Worm (Caenorhabditis elegans) whole organism, L2 larva: ENCODE data around the gene ttm-1.

Experiments used
- F13H6.1 ChIP-seq: sonication (generic microtip); optimal IDR thresholded peaks from 2 replicates; lab custom pipeline; 2016; ENCODE audit warnings: missing genetic modification characterization, missing compliant biosample characterization
- R02D3.7 ChIP-seq: fragments of 150-350 bp; optimal IDR thresholded peaks from 2 replicates; lab custom pipeline; 2014; ENCODE audit warnings: missing biosample characterization, missing genetic modification characterization
- Y55F3AM.14 ChIP-seq: fragments of 200-800 bp; sonication (Bioruptor generic); optimal IDR thresholded peaks from 2 replicates; lab custom pipeline; 2018; ENCODE audit warnings: mild to moderate bottlenecking, missing genetic modification characterization, missing compliant biosample characterization
- ZK546.5 ChIP-seq: sonication (generic microtip); optimal IDR thresholded peaks from 2 replicates; lab custom pipeline; 2017; ENCODE audit warnings: missing biosample characterization, missing genetic modification characterization
- aly-2 ChIP-seq: fragments of 150-350 bp; optimal IDR thresholded peaks from 2 replicates; lab custom pipeline; 2014; ENCODE audit warnings: missing biosample characterization, missing genetic modification characterization
- blmp-1 ChIP-seq: sonication (generic microtip); optimal IDR thresholded peaks from 2 replicates; lab custom pipeline; 2017; ENCODE audit warnings: missing genetic modification characterization, mild to moderate bottlenecking, missing compliant biosample characterization, antibody characterized with exemption, moderate library complexity; ENCODE audit not compliant: insufficient read depth
- ceh-82 ChIP-seq: fragments of 150-350 bp; optimal IDR thresholded peaks from 2 replicates; lab custom pipeline; 2014; ENCODE audit warnings: missing biosample characterization, missing genetic modification characterization
- crh-2 ChIP-seq: sonication (generic microtip); optimal IDR thresholded peaks from 2 replicates; lab custom pipeline; 2017; ENCODE audit warnings: missing biosample characterization, missing genetic modification characterization
- dmd-4 ChIP-seq: sonication (generic microtip); optimal IDR thresholded peaks from 2 replicates; lab custom pipeline; 2017; ENCODE audit warnings: missing biosample characterization, missing genetic modification characterization
- egl-27 ChIP-seq: sonication (generic microtip); optimal IDR thresholded peaks from 3 replicates; lab custom pipeline; 2017; ENCODE audit warnings: missing biosample characterization, missing genetic modification reagents, missing genetic modification characterization
- elt-1 ChIP-seq: fragments of 150-350 bp; optimal IDR thresholded peaks from 2 replicates; lab custom pipeline; 2014; ENCODE audit warnings: missing biosample characterization, missing genetic modification characterization
- fos-1 ChIP-seq: fragments of 150-350 bp; optimal IDR thresholded peaks from 2 replicates; lab custom pipeline; 2014; ENCODE audit warnings: missing biosample characterization, missing genetic modification characterization
- lin-39 ChIP-seq: fragments of 150-350 bp; optimal IDR thresholded peaks from 2 replicates; lab custom pipeline; 2014; ENCODE audit warnings: missing biosample characterization, missing genetic modification reagents, missing genetic modification characterization
- lsy-2 ChIP-seq, 2 experiments: fragments of 150-350 bp in 1 of 2; sonication (generic microtip) in 1 of 2; optimal IDR thresholded peaks; 2 replicates each; lab custom pipeline; 2014 to 2017; ENCODE audit warnings: missing biosample characterization in 2 of 2, missing genetic modification characterization in 2 of 2
- mab-5 ChIP-seq: fragments of 150-350 bp; optimal IDR thresholded peaks from 2 replicates; lab custom pipeline; 2014; ENCODE audit warnings: missing biosample characterization, missing genetic modification characterization
- mbf-1 ChIP-seq: sonication (generic microtip); optimal IDR thresholded peaks from 2 replicates; lab custom pipeline; 2017; ENCODE audit warnings: missing biosample characterization, missing genetic modification characterization
- mdl-1 ChIP-seq, 2 experiments: fragments of 150-350 bp in 1 of 2; sonication (generic microtip) in 1 of 2; optimal IDR thresholded peaks; 2 replicates each; lab custom pipeline; 2017; ENCODE audit warnings: missing biosample characterization in 2 of 2, missing genetic modification characterization in 2 of 2
- nhr-10 ChIP-seq: sonication (generic microtip); optimal IDR thresholded peaks from 2 replicates; lab custom pipeline; 2017; ENCODE audit warnings: missing biosample characterization, missing genetic modification characterization
- nhr-11 ChIP-seq: fragments of 150-350 bp; optimal IDR thresholded peaks from 2 replicates; lab custom pipeline; 2014; ENCODE audit warnings: missing biosample characterization, missing genetic modification characterization
- nhr-12 ChIP-seq: fragments of 150-350 bp; optimal IDR thresholded peaks from 2 replicates; lab custom pipeline; 2014; ENCODE audit warnings: missing biosample characterization, missing genetic modification characterization
- nhr-129 ChIP-seq: fragments of 150-350 bp; optimal IDR thresholded peaks from 2 replicates; lab custom pipeline; 2014; ENCODE audit warnings: missing biosample characterization, missing genetic modification characterization
- nhr-21 ChIP-seq: fragments of 150-350 bp; optimal IDR thresholded peaks from 2 replicates; lab custom pipeline; 2014; ENCODE audit warnings: missing biosample characterization, missing genetic modification characterization
- nhr-23 ChIP-seq: fragments of 150-350 bp; optimal IDR thresholded peaks from 2 replicates; lab custom pipeline; 2014; ENCODE audit warnings: missing biosample characterization, missing genetic modification reagents, missing genetic modification characterization
- nhr-237 ChIP-seq: fragments of 150-350 bp; optimal IDR thresholded peaks from 2 replicates; lab custom pipeline; 2014; ENCODE audit warnings: missing biosample characterization, missing genetic modification characterization
- nhr-25 ChIP-seq: fragments of 150-350 bp; sonication (generic microtip); optimal IDR thresholded peaks from 3 replicates; lab custom pipeline; 2014; ENCODE audit warnings: missing biosample characterization, missing genetic modification characterization
- nhr-77 ChIP-seq: fragments of 150-350 bp; optimal IDR thresholded peaks from 2 replicates; lab custom pipeline; 2014; ENCODE audit warnings: missing biosample characterization, missing genetic modification characterization
- sem-4 ChIP-seq: fragments of 150-350 bp; optimal IDR thresholded peaks from 2 replicates; lab custom pipeline; 2014; ENCODE audit warnings: missing biosample characterization, missing genetic modification reagents, missing genetic modification characterization
- skn-1 ChIP-seq: sonication (generic microtip); optimal IDR thresholded peaks from 2 replicates; lab custom pipeline; 2017; ENCODE audit warnings: missing biosample characterization, missing genetic modification characterization
- sma-3 ChIP-seq: sonication (generic microtip); optimal IDR thresholded peaks from 2 replicates; lab custom pipeline; 2016; ENCODE audit warnings: missing genetic modification reagents, missing genetic modification characterization, missing compliant biosample characterization
- snpc-4 ChIP-seq: fragments of 150-350 bp; optimal IDR thresholded peaks from 2 replicates; lab custom pipeline; 2014; ENCODE audit warnings: missing biosample characterization, missing genetic modification characterization
- unc-39 ChIP-seq: fragments of 150-350 bp; optimal IDR thresholded peaks from 2 replicates; lab custom pipeline; 2014; ENCODE audit warnings: missing biosample characterization, missing genetic modification characterization
- unc-55 ChIP-seq: fragments of 150-350 bp; sonication (generic microtip); optimal IDR thresholded peaks from 3 replicates; lab custom pipeline; 2014; ENCODE audit warnings: missing biosample characterization, missing genetic modification reagents, missing genetic modification characterization
- unc-62 ChIP-seq: fragments of 150-350 bp; optimal IDR thresholded peaks from 2 replicates; lab custom pipeline; 2014; ENCODE audit warnings: missing biosample characterization, missing genetic modification reagents, missing genetic modification characterization
- ztf-1 ChIP-seq: fragments of 200-800 bp; sonication (Bioruptor generic); conservative IDR thresholded peaks from 2 replicates; pipeline ENCODE4 v1.3.6; 2022; ENCODE audit warnings: missing genetic modification characterization, missing compliant biosample characterization
- ztf-11 ChIP-seq: sonication (generic microtip); optimal IDR thresholded peaks from 2 replicates; lab custom pipeline; 2017; ENCODE audit warnings: missing biosample characterization, missing genetic modification characterization
- ztf-4 ChIP-seq: fragments of 150-350 bp; optimal IDR thresholded peaks from 2 replicates; lab custom pipeline; 2014; ENCODE audit warnings: missing biosample characterization, missing genetic modification characterization

The ttm-1 gene

ce11 chrIII:12917852-12918251 is 48.9 kb downstream of the ttm-1 start:
- TF ChIP-seq nhr-129 (tag; lab: Kevin White, UChicago), result no peak
- no peak for TF ChIP-seq nhr-77 (tag; lab: Kevin White, UChicago)
- TF ChIP-seq ZK546.5, result no peak
- TF ChIP-seq crh-2 (tag; lab: Kevin White, UChicago), result peak; percentile 2
- no peak for TF ChIP-seq nhr-21 (tag; lab: Kevin White, UChicago)
- TF ChIP-seq fos-1 (tag; lab: Kevin White, UChicago), result peak; percentile 47
- TF ChIP-seq elt-1 (tag; lab: Kevin White, UChicago), result no peak
- no peak for TF ChIP-seq dmd-4 (tag; lab: Kevin White, UChicago)

DNA sequence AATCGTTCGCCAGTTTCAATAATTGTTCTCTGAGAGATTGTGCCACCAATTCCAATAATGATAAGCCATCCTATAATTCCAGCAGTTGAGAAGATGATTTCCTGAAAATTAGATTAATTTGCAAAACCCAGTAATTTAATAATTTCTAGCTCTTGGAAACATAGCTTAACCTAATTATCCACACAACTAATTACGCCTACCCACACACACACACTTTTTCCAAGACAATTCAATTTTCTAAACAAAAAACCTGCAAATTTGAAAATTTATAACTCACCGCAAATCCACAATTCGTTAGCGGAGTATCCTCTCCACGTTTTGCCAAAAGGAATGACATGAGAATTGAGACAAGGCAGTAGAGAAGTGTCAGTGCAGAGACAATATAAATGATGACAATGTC is 50.3 kb downstream of the ttm-1 start:
- TF ChIP-seq nhr-237 (tag; lab: Kevin White, UChicago) (no peak), snpc-4 (tag; lab: Kevin White, UChicago) (no peak), mab-5 (tag; lab: Kevin White, UChicago) (no peak), nhr-129 (tag; lab: Kevin White, UChicago) (no peak), F13H6.1 (tag; lab: Kevin White, UChicago) (no peak), ztf-4 (tag; lab: Kevin White, UChicago) (no peak), unc-55 (GFP tag; lab: Kevin White, UChicago) (no peak), mbf-1 (tag; lab: Kevin White, UChicago) (no peak), nhr-11 (tag; lab: Kevin White, UChicago) (no peak), sma-3 (GFP tag; lab: Kevin White, UChicago) (no peak), dmd-4 (tag; lab: Kevin White, UChicago) (no peak), Y55F3AM.14 (no peak), unc-39 (tag; lab: Kevin White, UChicago) (no peak)

DNA sequence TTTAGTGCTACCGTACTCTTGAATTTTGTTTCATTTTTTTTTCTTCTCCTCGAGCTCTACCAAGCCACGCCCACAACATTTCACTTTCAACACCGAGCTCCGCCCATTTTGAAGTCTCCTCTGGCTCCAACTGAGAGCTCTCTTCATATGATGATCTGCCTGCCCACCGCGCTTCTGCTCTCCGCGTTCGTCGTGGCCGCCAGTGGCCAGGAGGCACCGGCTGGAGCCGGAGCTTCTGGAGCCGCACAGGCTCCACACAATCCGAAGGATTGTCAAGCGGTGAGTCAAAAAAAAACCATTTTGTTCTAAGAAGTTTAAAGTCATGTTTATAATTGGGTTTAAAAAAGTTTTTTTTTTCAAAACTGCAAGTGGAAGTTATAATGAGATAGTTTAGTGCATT is 56.4 kb downstream of the ttm-1 start, which contains the start of gene flp-14:
Gene flp-14, plus strand, starts transcription at position 146 of the 400 bp plus-strand sequence.
- TF ChIP-seq nhr-10 (tag; lab: Kevin White, UChicago) (no peak), fos-1 (tag; lab: Kevin White, UChicago) (no peak), unc-39 (tag; lab: Kevin White, UChicago) (no peak), ztf-4 (tag; lab: Kevin White, UChicago) (no peak), aly-2 (no peak), unc-62 (GFP tag; lab: Kevin White, UChicago) (no peak), nhr-23 (tag; lab: Kevin White, UChicago) (no peak), snpc-4 (tag; lab: Kevin White, UChicago) (no peak), ztf-1 (GFP tag; lab: Robert Waterston, UW) (no peak), lsy-2 (tag; optimal IDR thresholded peaks at IDR 0.05; lab: Kevin White, UChicago) (no peak), nhr-25 (no peak), blmp-1 (no peak), F13H6.1 (tag; lab: Kevin White, UChicago) (no peak), nhr-12 (tag; lab: Kevin White, UChicago) (no peak), lin-39 (tag; lab: Kevin White, UChicago) (no peak), skn-1 (tag; lab: Kevin White, UChicago) (no peak), ztf-11 (tag; lab: Kevin White, UChicago) (no peak)

DNA sequence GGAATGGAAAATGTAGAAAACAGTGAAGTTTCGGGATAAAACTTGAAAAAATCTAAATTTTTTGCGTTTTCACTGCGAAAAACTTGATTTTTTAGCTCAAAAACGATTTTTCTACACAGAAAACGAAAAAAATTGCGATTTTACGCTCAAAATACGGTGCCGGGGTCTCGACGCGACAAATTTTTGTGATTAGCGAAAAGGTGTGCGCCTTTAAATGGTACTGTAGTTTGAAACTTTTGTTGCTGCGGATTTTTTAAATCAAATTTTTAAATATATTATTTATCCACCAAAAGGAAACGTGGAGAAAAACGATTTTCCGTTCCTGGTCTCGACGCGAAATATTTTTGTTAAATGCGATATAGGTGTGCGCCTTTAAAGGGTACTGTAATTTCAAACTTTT is 59.6 kb downstream of the ttm-1 start:
- TF ChIP-seq mdl-1 (tag; optimal IDR thresholded peaks at IDR 0.05; lab: Kevin White, UChicago), result no peak
- TF ChIP-seq elt-1 (tag; lab: Kevin White, UChicago), result no peak
- TF ChIP-seq crh-2 (tag; lab: Kevin White, UChicago), result no peak
- no peak for TF ChIP-seq egl-27
- no peak for TF ChIP-seq mbf-1 (tag; lab: Kevin White, UChicago)
- no peak for TF ChIP-seq ztf-11 (tag; lab: Kevin White, UChicago)
- no peak for TF ChIP-seq ceh-82 (tag; lab: Kevin White, UChicago)
- no peak for TF ChIP-seq R02D3.7 (tag; lab: Kevin White, UChicago)
- no peak for TF ChIP-seq nhr-25
- TF ChIP-seq sem-4 (tag; lab: Kevin White, UChicago), result no peak
- TF ChIP-seq mab-5 (tag; lab: Kevin White, UChicago), result no peak
- TF ChIP-seq dmd-4 (tag; lab: Kevin White, UChicago), result no peak
- no peak for TF ChIP-seq skn-1 (tag; lab: Kevin White, UChicago)
